Fruit fly (Drosophila melanogaster) whole organism, embryonic: ENCODE results near the gene CG34427.

Experiments used
- Bteb2 ChIP-seq: fragments of 200-800 bp; sonication (Bioruptor generic); optimal IDR thresholded peaks from 2 replicates; lab custom pipeline; 2016; ENCODE audit warnings: missing biosample characterization, missing genetic modification characterization
- CG10209 ChIP-seq: fragments of 200-800 bp; sonication (Bioruptor generic); optimal IDR thresholded peaks from 3 replicates; lab custom pipeline; 2017; ENCODE audit warnings: missing biosample characterization, mild to moderate bottlenecking, missing genetic modification characterization, missing genetic modification reagents
- CG1024 ChIP-seq: fragments of 200-800 bp; sonication (Bioruptor generic); IDR thresholded peaks from 2 replicates; pipeline ENCODE4 v1.3.6; 2022; ENCODE audit warnings: missing biosample characterization, missing genetic modification characterization
- CG10654 ChIP-seq: fragments of 200-800 bp; sonication (Bioruptor generic); optimal IDR thresholded peaks from 2 replicates; lab custom pipeline; 2016; ENCODE audit warnings: missing biosample characterization, missing genetic modification characterization
- CG11398 ChIP-seq: fragments of 200-800 bp; sonication (Bioruptor generic); optimal IDR thresholded peaks from 2 replicates; lab custom pipeline; 2016; ENCODE audit warnings: missing biosample characterization, missing genetic modification characterization
- CG12236 ChIP-seq: fragments of 200-800 bp; sonication (Bioruptor generic); optimal IDR thresholded peaks from 2 replicates; lab custom pipeline; 2016; ENCODE audit warnings: missing biosample characterization, missing genetic modification characterization
- CG12659 ChIP-seq: fragments of 200-800 bp; sonication (Bioruptor generic); optimal IDR thresholded peaks from 3 replicates; lab custom pipeline; 2017; ENCODE audit warnings: mild to moderate bottlenecking, missing biosample characterization, missing genetic modification reagents, missing genetic modification characterization
- CG12744 ChIP-seq: fragments of 200-800 bp; sonication (Bioruptor generic); optimal IDR thresholded peaks from 2 replicates; lab custom pipeline; 2016; ENCODE audit warnings: missing biosample characterization, missing genetic modification characterization
- CG13775 ChIP-seq: fragments of 200-800 bp; sonication (Bioruptor generic); optimal IDR thresholded peaks from 3 replicates; lab custom pipeline; 2017; ENCODE audit warnings: missing biosample characterization, mild to moderate bottlenecking, missing genetic modification characterization
- CG13894 ChIP-seq: fragments of 200-800 bp; sonication (Bioruptor generic); optimal IDR thresholded peaks from 3 replicates; lab custom pipeline; 2018; ENCODE audit warnings: missing biosample characterization, mild to moderate bottlenecking, missing genetic modification characterization, moderate library complexity
- CG16863 ChIP-seq: fragments of 200-800 bp; sonication (Bioruptor generic); optimal IDR thresholded peaks from 3 replicates; lab custom pipeline; 2016; ENCODE audit warnings: missing biosample characterization, missing genetic modification characterization
- CG17328 ChIP-seq: fragments of 200-800 bp; sonication (Bioruptor generic); IDR thresholded peaks from 2 replicates; pipeline ENCODE4 v1.3.6; 2022; ENCODE audit warnings: missing biosample characterization, missing genetic modification characterization
- CG3065 ChIP-seq: fragments of 200-800 bp; sonication (Bioruptor generic); optimal IDR thresholded peaks from 2 replicates; lab custom pipeline; 2016; ENCODE audit warnings: missing biosample characterization, missing genetic modification characterization
- CG33557 ChIP-seq: fragments of 200-800 bp; sonication (Bioruptor generic); optimal IDR thresholded peaks from 2 replicates; lab custom pipeline; 2019; ENCODE audit warnings: missing biosample characterization, mild to moderate bottlenecking, missing genetic modification characterization, moderate library complexity
- CG4282 ChIP-seq: fragments of 200-800 bp; sonication (Bioruptor generic); optimal IDR thresholded peaks from 2 replicates; lab custom pipeline; 2016; ENCODE audit warnings: missing biosample characterization, missing genetic modification characterization
- CG6272 ChIP-seq: fragments of 200-800 bp; sonication (Bioruptor generic); IDR thresholded peaks from 2 replicates; pipeline ENCODE4 v1.3.6; 2022; ENCODE audit warnings: missing biosample characterization, missing genetic modification characterization
- CG6813 ChIP-seq: fragments of 200-800 bp; sonication (Bioruptor generic); optimal IDR thresholded peaks from 2 replicates; lab custom pipeline; 2017; ENCODE audit warnings: missing biosample characterization, missing genetic modification characterization, mild to moderate bottlenecking, moderate library complexity, missing genetic modification reagents
- CG9797 ChIP-seq: fragments of 200-800 bp; sonication (Bioruptor generic); optimal IDR thresholded peaks from 3 replicates; lab custom pipeline; 2018; ENCODE audit warnings: missing biosample characterization, mild to moderate bottlenecking, missing genetic modification characterization
- CG9932 ChIP-seq: fragments of 200-800 bp; sonication (Bioruptor generic); IDR thresholded peaks from 2 replicates; pipeline ENCODE4 v1.3.6; 2022; ENCODE audit warnings: missing biosample characterization, missing genetic modification characterization
- Chrac-16 ChIP-seq: fragments of 200-800 bp; sonication (Bioruptor generic); optimal IDR thresholded peaks from 3 replicates; lab custom pipeline; 2016; ENCODE audit warnings: missing biosample characterization, missing genetic modification characterization
- Dbx ChIP-seq: fragments of 200-800 bp; sonication (Bioruptor generic); IDR thresholded peaks from 3 replicates; pipeline ENCODE4 v1.3.6; 2022; ENCODE audit warnings: missing biosample characterization, missing genetic modification characterization
- Dip2 ChIP-seq: fragments of 200-800 bp; sonication (Bioruptor generic); IDR thresholded peaks from 2 replicates; pipeline ENCODE4 v1.3.6; 2022; ENCODE audit warnings: missing biosample characterization, missing genetic modification characterization
- Doc2 ChIP-seq: fragments of 200-800 bp; sonication (Bioruptor generic); IDR thresholded peaks from 2 replicates; pipeline ENCODE4 v1.3.6; 2022; ENCODE audit warnings: missing biosample characterization, missing genetic modification characterization
- Dref ChIP-seq: fragments of 200-800 bp; sonication (Bioruptor generic); IDR thresholded peaks from 2 replicates; pipeline ENCODE4 v1.3.6; 2022; ENCODE audit warnings: missing biosample characterization, missing genetic modification characterization
- Ets97D ChIP-seq: fragments of 200-800 bp; sonication (Bioruptor generic); optimal IDR thresholded peaks from 3 replicates; lab custom pipeline; 2016; ENCODE audit warnings: missing biosample characterization, missing genetic modification characterization
- Gsc ChIP-seq: fragments of 200-800 bp; sonication (Bioruptor generic); IDR thresholded peaks from 2 replicates; pipeline ENCODE4 v1.3.6; 2022; ENCODE audit warnings: missing biosample characterization, missing genetic modification characterization
- H2.0 ChIP-seq: fragments of 200-800 bp; sonication (Bioruptor generic); IDR thresholded peaks from 2 replicates; pipeline ENCODE4 v1.3.6; 2022; ENCODE audit warnings: missing biosample characterization, missing genetic modification characterization
- Hey ChIP-seq: fragments of 200-800 bp; sonication (Bioruptor generic); optimal IDR thresholded peaks from 3 replicates; lab custom pipeline; 2018; ENCODE audit warnings: missing biosample characterization, mild to moderate bottlenecking, missing genetic modification characterization
- Kr ChIP-seq: fragments of 200-800 bp; sonication (Bioruptor generic); optimal IDR thresholded peaks from 2 replicates; lab custom pipeline; 2017; ENCODE audit warnings: missing biosample characterization, mild to moderate bottlenecking, missing genetic modification characterization
- MESR4 ChIP-seq: fragments of 200-800 bp; sonication (Bioruptor generic); optimal IDR thresholded peaks from 2 replicates; lab custom pipeline; 2018; ENCODE audit warnings: missing biosample characterization, mild to moderate bottlenecking, missing genetic modification characterization, moderate library complexity
- Nf-YC ChIP-seq: fragments of 200-800 bp; optimal IDR thresholded peaks from 3 replicates; lab custom pipeline; 2019; ENCODE audit warnings: missing biosample characterization, mild to moderate bottlenecking, missing genetic modification characterization, moderate library complexity
- Pdp1 ChIP-seq, 2 experiments: fragments of 200-800 bp; sonication (Bioruptor generic); optimal IDR thresholded peaks; 3 replicates each; lab custom pipeline; 2016; ENCODE audit warnings: missing biosample characterization in 2 of 2, missing genetic modification characterization in 2 of 2, mild to moderate bottlenecking in 1 of 2, moderate library complexity in 1 of 2
- Side ChIP-seq: fragments of 200-800 bp; sonication (Bioruptor generic); optimal IDR thresholded peaks from 2 replicates; lab custom pipeline; 2016; ENCODE audit warnings: missing biosample characterization, missing genetic modification characterization
- Spps ChIP-seq: fragments of 200-800 bp; sonication (Bioruptor generic); optimal IDR thresholded peaks from 2 replicates; lab custom pipeline; 2018; ENCODE audit warnings: missing biosample characterization, mild to moderate bottlenecking, missing genetic modification characterization
- Sry-β ChIP-seq: fragments of 200-800 bp; sonication (Bioruptor generic); optimal IDR thresholded peaks from 2 replicates; lab custom pipeline; 2018; ENCODE audit warnings: missing biosample characterization, mild to moderate bottlenecking, missing genetic modification characterization, moderate library complexity
- Usf ChIP-seq: fragments of 200-800 bp; sonication (Bioruptor generic); optimal IDR thresholded peaks from 2 replicates; lab custom pipeline; 2017; ENCODE audit warnings: missing genotype, missing biosample characterization, missing genetic modification characterization
- Vsx1 ChIP-seq: fragments of 200-800 bp; sonication (Bioruptor generic); optimal IDR thresholded peaks from 2 replicates; lab custom pipeline; 2017; ENCODE audit warnings: missing biosample characterization, mild to moderate bottlenecking, missing genetic modification characterization, missing genetic modification reagents
- ac ChIP-seq: fragments of 200-800 bp; sonication (Bioruptor generic); optimal IDR thresholded peaks from 3 replicates; lab custom pipeline; 2017; ENCODE audit warnings: missing biosample characterization, mild to moderate bottlenecking, missing genetic modification characterization
- bsh ChIP-seq, 2 experiments: fragments of 200-800 bp; sonication (Bioruptor generic); optimal IDR thresholded peaks; 2 replicates each; lab custom pipeline; 2017 to 2018; ENCODE audit warnings: mild to moderate bottlenecking in 2 of 2, missing biosample characterization in 2 of 2, missing genetic modification characterization in 2 of 2, moderate library complexity in 1 of 2
- cg ChIP-seq: fragments of 200-800 bp; sonication (Bioruptor generic); optimal IDR thresholded peaks from 3 replicates; lab custom pipeline; 2019; ENCODE audit warnings: missing biosample characterization, mild to moderate bottlenecking, missing genetic modification characterization, moderate library complexity
- chm ChIP-seq: fragments of 200-800 bp; sonication (Bioruptor generic); IDR thresholded peaks from 2 replicates; pipeline ENCODE4 v1.3.6; 2022; ENCODE audit warnings: missing biosample characterization, missing genetic modification characterization
- dpn ChIP-seq, 2 experiments: fragments of 200-800 bp; sonication (Bioruptor generic); optimal IDR thresholded peaks; 3 replicates each; lab custom pipeline; 2016; ENCODE audit warnings: missing biosample characterization in 2 of 2, missing genetic modification characterization in 2 of 2
- grn ChIP-seq: fragments of 200-800 bp; sonication (Bioruptor generic); optimal IDR thresholded peaks from 3 replicates; lab custom pipeline; 2017; ENCODE audit warnings: missing biosample characterization, missing genetic modification characterization
- onecut ChIP-seq: fragments of 200-800 bp; sonication (Bioruptor generic); IDR thresholded peaks from 2 replicates; pipeline ENCODE4 v1.3.6; 2022; ENCODE audit warnings: missing biosample characterization, missing genetic modification characterization
- sens-2 ChIP-seq: fragments of 200-800 bp; sonication (Bioruptor generic); IDR thresholded peaks from 2 replicates; pipeline ENCODE4 v1.3.6; 2022; ENCODE audit warnings: missing biosample characterization, missing genetic modification characterization
- so ChIP-seq: fragments of 200-800 bp; sonication (Bioruptor generic); IDR thresholded peaks from 3 replicates; pipeline ENCODE4 v1.3.6; 2022; ENCODE audit warnings: missing biosample characterization, missing genetic modification characterization
- tll ChIP-seq, 2 experiments: fragments of 200-800 bp in 1 of 2; fragments of >200 bp in 1 of 2; sonication (Bioruptor generic) in 1 of 2; optimal IDR thresholded peaks; 2 replicates each; lab custom pipeline; 2017 to 2019; ENCODE audit warnings: missing biosample characterization in 2 of 2, missing genetic modification characterization in 2 of 2, mild to moderate bottlenecking in 1 of 2, moderate library complexity in 1 of 2
- ttk ChIP-seq: fragments of 200-800 bp; sonication (Bioruptor generic); IDR thresholded peaks from 2 replicates; pipeline ENCODE4 v2.1.2; 2022; ENCODE audit warnings: missing biosample characterization, missing genetic modification characterization
- tup ChIP-seq: fragments of 200-800 bp; sonication (Bioruptor generic); optimal IDR thresholded peaks from 2 replicates; lab custom pipeline; 2016; ENCODE audit warnings: missing biosample characterization, mild to moderate bottlenecking, missing genetic modification characterization, moderate library complexity
- wdn ChIP-seq: fragments of 200-800 bp; sonication (Bioruptor generic); IDR thresholded peaks from 2 replicates; pipeline ENCODE4 v1.3.6; 2022; ENCODE audit warnings: missing biosample characterization, missing genetic modification characterization
- yki ChIP-seq: fragments of >200 bp; optimal IDR thresholded peaks from 3 replicates; lab custom pipeline; 2018

Gene CG34427

dm6 chr3L:8765969-8766538 is 38.5 kb upstream of the CG34427 start (continued):
- peak; percentile 91 for TF ChIP-seq CG1024
- TF ChIP-seq H2.0 (GFP tag; lab: Robert Waterston, UW), result peak; percentile 97
- peak; percentile 91 for TF ChIP-seq chm (GFP tag; lab: Robert Waterston, UW)
- TF ChIP-seq ac (GFP tag; lab: Kevin White, UChicago), result peak; percentile 79
- TF ChIP-seq bsh (GFP tag; optimal IDR thresholded peaks at IDR 0.05; lab: Kevin White, UChicago), result peak; percentile 97 to 99
- peak; percentile 90 for TF ChIP-seq sens-2 (GFP tag; lab: Robert Waterston, UW)
- TF ChIP-seq Vsx1 (GFP tag; lab: Kevin White, UChicago), result peak; percentile 91
- TF ChIP-seq yki, result no peak
- TF ChIP-seq CG10209 (GFP tag; lab: Kevin White, UChicago), result peak; percentile 99
- TF ChIP-seq Pdp1 (GFP tag; optimal IDR thresholded peaks at IDR 0.05; lab: Kevin White, UChicago), result peak; percentile 93 to 99
- TF ChIP-seq Chrac-16 (GFP tag; lab: Kevin White, UChicago), result peak; percentile 99
- peak; percentile 93 to 99 for TF ChIP-seq dpn (GFP tag; optimal IDR thresholded peaks at IDR 0.05; lab: Kevin White, UChicago)
- peak; percentile 73 for TF ChIP-seq Ets97D (GFP tag; lab: Kevin White, UChicago)
- TF ChIP-seq CG17328 (GFP tag; lab: Robert Waterston, UW), result peak; percentile 97
- TF ChIP-seq Doc2, result peak; percentile 91
- peak; percentile 76 for TF ChIP-seq CG6813 (GFP tag; lab: Kevin White, UChicago)
- peak; percentile 98 for TF ChIP-seq CG16863 (GFP tag; lab: Kevin White, UChicago)
- peak; percentile 96 for TF ChIP-seq Side (GFP tag; lab: Kevin White, UChicago)
- TF ChIP-seq MESR4, result peak; percentile 56
- TF ChIP-seq CG6272 (GFP tag; lab: Robert Waterston, UW), result peak; percentile 96
- peak; percentile 91 for TF ChIP-seq onecut
- TF ChIP-seq CG9932, result peak; percentile 98
- peak; percentile 96 for TF ChIP-seq ttk (GFP tag; lab: Robert Waterston, UW)
- TF ChIP-seq grn, result peak; percentile 71
- TF ChIP-seq Kr (GFP tag; lab: Kevin White, UChicago), result peak; percentile 74
- TF ChIP-seq Dbx, result peak; percentile 97
- TF ChIP-seq Dip2, result peak; percentile 78
- TF ChIP-seq tup, result peak; percentile 96
- peak; percentile 85 for TF ChIP-seq CG13894
- peak; percentile 97 for TF ChIP-seq CG4282 (GFP tag; lab: Kevin White, UChicago)
- peak in 1 of 2 experiments; percentile 8 for TF ChIP-seq tll (GFP tag; optimal IDR thresholded peaks at IDR 0.05; lab: Kevin White, UChicago)
- peak; percentile 94 for TF ChIP-seq Spps (tag; lab: Kevin White, UChicago)
- TF ChIP-seq CG12659 (GFP tag; lab: Kevin White, UChicago), result peak; percentile 99
- peak; percentile 98 for TF ChIP-seq Bteb2 (GFP tag; lab: Kevin White, UChicago)
- peak; percentile 71 for TF ChIP-seq Sry-β
- TF ChIP-seq CG12236 (GFP tag; lab: Kevin White, UChicago), result peak; percentile 95
- peak; percentile 97 for TF ChIP-seq CG12744 (GFP tag; lab: Kevin White, UChicago)
- TF ChIP-seq Gsc (GFP tag; lab: Robert Waterston, UW), result peak; percentile 96
- peak; percentile 96 for TF ChIP-seq CG3065 (GFP tag; lab: Kevin White, UChicago)
- peak; percentile 95 for TF ChIP-seq wdn (GFP tag; lab: Robert Waterston, UW)
- TF ChIP-seq cg (GFP tag; lab: Kevin White, UChicago), result peak; percentile 4
- TF ChIP-seq Usf (GFP tag; lab: Kevin White, UChicago), result peak; percentile 99
- TF ChIP-seq Nf-YC (tag; lab: Kevin White, UChicago), result peak; percentile 91
- TF ChIP-seq CG13775 (GFP tag; lab: Kevin White, UChicago), result peak; percentile 99
- peak; percentile 99 for TF ChIP-seq CG33557 (GFP tag; lab: Kevin White, UChicago)
- peak; percentile 45 for TF ChIP-seq CG9797 (GFP tag; lab: Kevin White, UChicago)
- peak; percentile 39 for TF ChIP-seq Dref (GFP tag; lab: Robert Waterston, UW)
- TF ChIP-seq CG11398 (GFP tag; lab: Kevin White, UChicago), result peak; percentile 95
- peak; percentile 91 for TF ChIP-seq Hey (tag; lab: Kevin White, UChicago)
- TF ChIP-seq CG10654 (GFP tag; lab: Kevin White, UChicago), result peak; percentile 94
- peak; percentile 98 for TF ChIP-seq so (GFP tag; lab: Robert Waterston, UW)
